Worm (Caenorhabditis elegans) whole organism, early embryonic: ENCODE data around the gene B0284.3.
A peak's percentile ranks its signal among the peaks of the same experiment; 100 is the strongest.

Experiments used
- B0310.2 ChIP-seq: sonication (generic microtip); optimal IDR thresholded peaks from 2 replicates; lab custom pipeline; 2016; ENCODE audit warnings: mild to moderate bottlenecking, missing genetic modification characterization, missing compliant biosample characterization
- F13C5.2 ChIP-seq: sonication (generic microtip); optimal IDR thresholded peaks from 2 replicates; lab custom pipeline; 2017; ENCODE audit warnings: mild to moderate bottlenecking, missing genetic modification characterization, inconsistent platforms, missing compliant biosample characterization
- aly-1 ChIP-seq: sonication (generic microtip); optimal IDR thresholded peaks from 2 replicates; lab custom pipeline; 2016; ENCODE audit warnings: missing genetic modification characterization, missing compliant biosample characterization
- ama-1 ChIP-seq: fragments of 150-350 bp; optimal IDR thresholded peaks from 2 replicates; lab custom pipeline; 2014
- ceh-13 ChIP-seq: fragments of 200-800 bp; sonication (Bioruptor generic); optimal IDR thresholded peaks from 2 replicates; lab custom pipeline; 2018; ENCODE audit warnings: mild to moderate bottlenecking, missing genetic modification characterization, missing compliant biosample characterization
- ceh-36 ChIP-seq: sonication (generic microtip); optimal IDR thresholded peaks from 2 replicates; lab custom pipeline; 2016; ENCODE audit warnings: missing genetic modification characterization, inconsistent platforms, missing compliant biosample characterization
- ets-7 ChIP-seq: sonication (generic microtip); optimal IDR thresholded peaks from 2 replicates; lab custom pipeline; 2016; ENCODE audit warnings: missing genotype, missing genetic modification characterization, missing compliant biosample characterization
- flt-1 ChIP-seq: fragments of 200-800 bp; sonication (Bioruptor generic); IDR thresholded peaks from 2 replicates; pipeline ENCODE4 v1.3.6; 2022; ENCODE audit warnings: missing genetic modification characterization, missing compliant biosample characterization
- hmbx-1 ChIP-seq: sonication (generic microtip); optimal IDR thresholded peaks from 2 replicates; lab custom pipeline; 2016; ENCODE audit warnings: mild to moderate bottlenecking, missing genetic modification characterization, missing compliant biosample characterization
- hmg-4 ChIP-seq: fragments of 200-800 bp; sonication (Bioruptor generic); optimal IDR thresholded peaks from 2 replicates; lab custom pipeline; 2018; ENCODE audit warnings: mild to moderate bottlenecking, missing genetic modification characterization, missing compliant biosample characterization
- hnd-1 ChIP-seq: sonication (generic microtip); optimal IDR thresholded peaks from 2 replicates; lab custom pipeline; 2016; ENCODE audit warnings: missing genetic modification characterization, missing compliant biosample characterization
- pes-1 ChIP-seq: fragments of 200-800 bp; sonication (Bioruptor generic); IDR thresholded peaks from 2 replicates; pipeline ENCODE4 v1.3.6; 2022; ENCODE audit warnings: missing genetic modification reagents, missing genetic modification characterization, missing compliant biosample characterization
- scrt-1 ChIP-seq: fragments of 200-800 bp; sonication (Bioruptor generic); IDR thresholded peaks from 2 replicates; pipeline ENCODE4 v1.3.6; 2022; ENCODE audit warnings: missing genetic modification characterization, missing compliant biosample characterization
- sea-1 ChIP-seq: fragments of 200-800 bp; sonication (Bioruptor generic); conservative IDR thresholded peaks from 2 replicates; pipeline ENCODE4 v1.3.6; 2022; ENCODE audit warnings: missing genetic modification characterization, missing compliant biosample characterization
- tbx-11 ChIP-seq: fragments of 200-800 bp; sonication (Bioruptor generic); IDR thresholded peaks from 2 replicates; pipeline ENCODE4 v1.3.6; 2022; ENCODE audit warnings: missing genetic modification characterization, missing compliant biosample characterization
- tbx-37 ChIP-seq: fragments of 200-800 bp; sonication (Bioruptor generic); conservative IDR thresholded peaks from 2 replicates; pipeline ENCODE4 v1.3.6; 2022; ENCODE audit warnings: missing genetic modification reagents, missing genetic modification characterization, missing compliant biosample characterization
- tra-4 ChIP-seq: sonication (generic microtip); optimal IDR thresholded peaks from 2 replicates; lab custom pipeline; 2017; ENCODE audit warnings: missing genetic modification characterization, missing compliant biosample characterization

B0284.3 gene

ce11 chrIII:4405986-4406385 lies 26.4 kb upstream of the B0284.3 start, which contains the start of gene rnp-4:
Gene rnp-4 (plus strand): TSS chrIII:4406286.
- TF ChIP-seq aly-1 (tag; lab: Kevin White, UChicago) (no peak), hmbx-1 (no peak), scrt-1 (GFP tag; lab: Robert Waterston, UW) (no peak), tbx-11 (GFP tag; lab: Robert Waterston, UW) (no peak), tbx-37 (GFP tag; lab: Robert Waterston, UW) (no peak), tra-4 (tag; lab: Kevin White, UChicago) (no peak), pes-1 (GFP tag; lab: Robert Waterston, UW) (no peak), B0310.2 (tag; lab: Kevin White, UChicago) (no peak), sea-1 (GFP tag; lab: Robert Waterston, UW) (no peak), ama-1 (lab: Kevin White, UChicago) (no peak), flt-1 (no peak), F13C5.2 (tag; lab: Kevin White, UChicago) (no peak), ceh-13 (no peak), hnd-1 (tag; lab: Kevin White, UChicago) (no peak), ets-7 (tag; lab: Kevin White, UChicago) (no peak), ceh-36 (tag; lab: Kevin White, UChicago) (no peak), hmg-4 (GFP tag; lab: Kevin White, UChicago) (no peak)

ce11 chrIII:4404339-4404836 lies 24.8 kb upstream of the B0284.3 start, which contains the start of the genes R07E5.17 and snfc-5:
Gene R07E5.17 (minus strand): TSS chrIII:4404436.
Gene snfc-5 (plus strand): TSS chrIII:4404786.
- TF ChIP-seq hmg-4 (GFP tag; lab: Kevin White, UChicago) (no peak), hnd-1 (tag; lab: Kevin White, UChicago) (no peak), F13C5.2 (tag; lab: Kevin White, UChicago) (peak; percentile 59)

ce11 chrIII:4401142-4401541 lies 21.5 kb upstream of the B0284.3 start, which contains the start of gene R07E5.15:
Gene R07E5.15 (plus strand): TSS chrIII:4401442.
- TF ChIP-seq ceh-13 (no peak), scrt-1 (GFP tag; lab: Robert Waterston, UW) (no peak), ceh-36 (tag; lab: Kevin White, UChicago) (no peak), hmbx-1 (no peak), tbx-11 (GFP tag; lab: Robert Waterston, UW) (no peak)

- TF ChIP-seq ceh-13 (no peak), sea-1 (GFP tag; lab: Robert Waterston, UW) (no peak), B0310.2 (tag; lab: Kevin White, UChicago) (no peak), hnd-1 (tag; lab: Kevin White, UChicago) (no peak), ets-7 (tag; lab: Kevin White, UChicago) (no peak), tbx-37 (GFP tag; lab: Robert Waterston, UW) (no peak), hmg-4 (GFP tag; lab: Kevin White, UChicago) (no peak), F13C5.2 (tag; lab: Kevin White, UChicago) (no peak), pes-1 (GFP tag; lab: Robert Waterston, UW) (no peak), tbx-11 (GFP tag; lab: Robert Waterston, UW) (no peak), flt-1 (no peak), tra-4 (tag; lab: Kevin White, UChicago) (no peak), ceh-36 (tag; lab: Kevin White, UChicago) (no peak), hmbx-1 (no peak), scrt-1 (GFP tag; lab: Robert Waterston, UW) (no peak), ama-1 (lab: Kevin White, UChicago) (no peak), aly-1 (tag; lab: Kevin White, UChicago) (no peak)
Observed at ce11 chrIII:4398463-4398862, 18.8 kb upstream of the B0284.3 start, which contains the start of gene R07E5.6. Gene R07E5.6 (plus strand): TSS chrIII:4398763.

- TF ChIP-seq aly-1 (tag; lab: Kevin White, UChicago) (no peak), scrt-1 (GFP tag; lab: Robert Waterston, UW) (no peak), hnd-1 (tag; lab: Kevin White, UChicago) (no peak), pes-1 (GFP tag; lab: Robert Waterston, UW) (no peak), ets-7 (tag; lab: Kevin White, UChicago) (no peak), ceh-13 (no peak), tbx-11 (GFP tag; lab: Robert Waterston, UW) (no peak), tbx-37 (GFP tag; lab: Robert Waterston, UW) (no peak), ama-1 (lab: Kevin White, UChicago) (no peak), B0310.2 (tag; lab: Kevin White, UChicago) (no peak), hmbx-1 (no peak), hmg-4 (GFP tag; lab: Kevin White, UChicago) (no peak), ceh-36 (tag; lab: Kevin White, UChicago) (no peak), flt-1 (no peak), F13C5.2 (tag; lab: Kevin White, UChicago) (no peak), sea-1 (GFP tag; lab: Robert Waterston, UW) (no peak)
Observed at ce11 chrIII:4397115-4397514, 17.5 kb upstream of the B0284.3 start, which contains the start of gene R07E5.5. Gene R07E5.5 (plus strand): TSS chrIII:4397415.

ce11 chrIII:4395857-4396256 lies 16.2 kb upstream of the B0284.3 start:
- TF ChIP-seq tbx-11 (GFP tag; lab: Robert Waterston, UW) (no peak), tbx-37 (GFP tag; lab: Robert Waterston, UW) (no peak), ceh-36 (tag; lab: Kevin White, UChicago) (no peak), B0310.2 (tag; lab: Kevin White, UChicago) (no peak), sea-1 (GFP tag; lab: Robert Waterston, UW) (no peak), F13C5.2 (tag; lab: Kevin White, UChicago) (no peak), scrt-1 (GFP tag; lab: Robert Waterston, UW) (no peak), pes-1 (GFP tag; lab: Robert Waterston, UW) (no peak), aly-1 (tag; lab: Kevin White, UChicago) (no peak), hnd-1 (tag; lab: Kevin White, UChicago) (no peak)

ce11 chrIII:4394496-4394895 lies 14.9 kb upstream of the B0284.3 start, which contains the start of gene R07E5.4:
Gene R07E5.4 (plus strand): TSS chrIII:4394796.
- no peak for TF ChIP-seq hnd-1 (tag; lab: Kevin White, UChicago)
- TF ChIP-seq ama-1 (lab: Kevin White, UChicago), result no peak
- TF ChIP-seq hmg-4 (GFP tag; lab: Kevin White, UChicago), result no peak
- TF ChIP-seq hmbx-1, result no peak
- no peak for TF ChIP-seq ceh-13
